Fruit fly (Drosophila melanogaster) S2 (cell line): Measurements from ENCODE around the gene Mms19.

Experiments
- CG8478 ChIP-seq: fragments of >200 bp; optimal IDR thresholded peaks from 2 replicates; lab custom pipeline; 2018
- CTCF ChIP-seq, 2 experiments: fragments of >200 bp; optimal IDR thresholded peaks; 2 replicates each; lab custom pipeline; 2018

DNA sequence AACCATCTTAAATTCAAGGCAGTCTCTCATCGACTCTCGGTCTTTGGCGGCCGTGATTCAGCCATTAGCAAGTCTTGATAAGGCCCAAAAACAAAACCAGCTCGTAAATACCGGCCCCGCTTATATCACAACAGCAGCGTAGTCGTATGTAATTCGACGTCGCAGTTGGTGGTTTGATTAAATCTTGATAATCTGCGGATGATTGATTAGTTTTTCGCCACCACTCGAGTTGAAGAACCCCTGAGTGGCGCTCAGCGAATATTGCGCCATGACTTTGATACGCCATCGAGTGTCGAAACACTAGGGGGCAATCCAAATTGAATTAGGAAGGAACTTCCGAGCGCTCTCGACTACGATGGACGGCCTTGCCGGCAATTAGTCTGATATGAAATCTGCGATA, 46.3 kb downstream of the Mms19 start:
- TF ChIP-seq CG8478 (lab: Kevin White, UChicago): no peak
- no peak for TF ChIP-seq CTCF (optimal IDR thresholded peaks at IDR 0.05; lab: Kevin White, UChicago)
